Worm (Caenorhabditis elegans) whole organism, L4/young adult: ENCODE data around the gene glod-4.

Source experiments
- W03F9.2 ChIP-seq: fragments of 150-350 bp; optimal IDR thresholded peaks from 2 replicates; lab custom pipeline; 2014; ENCODE audit warnings: missing biosample characterization, missing genetic modification characterization
- him-1 ChIP-seq: sonication (generic microtip); optimal IDR thresholded peaks from 2 replicates; lab custom pipeline; 2016; ENCODE audit warnings: missing genotype, missing genetic modification reagents, missing genetic modification characterization, missing compliant biosample characterization

- TF ChIP-seq him-1 (tag; lab: Kevin White, UChicago) (no peak), W03F9.2 (tag; lab: Kevin White, UChicago) (no peak)
Measured at ce11 chrIII:4181338-4181737, 27.9 kb downstream of the glod-4 start, which contains the start of gene C16C10.1.
